Fruit fly (Drosophila melanogaster): ENCODE results near the gene Pen.

Gene Pen

dm6 chr2L:10009800-10010658 lies 46.7 kb upstream of the Pen start (continued):
- peak; percentile 91 for TF ChIP-seq Bdp1 (GFP tag; optimal IDR thresholded peaks at IDR 0.05)
- peak; percentile 91 for TF ChIP-seq ro (GFP tag; IDR thresholded peaks at IDR 0.05)
- TF ChIP-seq Nf-YC (tag; optimal IDR thresholded peaks at IDR 0.05), result peak; percentile 84
- peak; percentile 77 for TF ChIP-seq CG7928 (GFP tag; optimal IDR thresholded peaks at IDR 0.05)
- peak; percentile 92 for TF ChIP-seq CG4328 (GFP tag; optimal IDR thresholded peaks at IDR 0.05)
- peak; percentile 97 for TF ChIP-seq CG7372 (GFP tag; IDR thresholded peaks at IDR 0.05)
- TF ChIP-seq CG14860 (GFP tag; IDR thresholded peaks at IDR 0.05; ENCODE audit: partially characterized antibody), result no peak
- TF ChIP-seq zfh2 (GFP tag; optimal IDR thresholded peaks at IDR 0.05), result peak; percentile 99
- peak; percentile 97 for TF ChIP-seq CG2889 (GFP tag; IDR thresholded peaks at IDR 0.05)
- peak; percentile 98 for TF ChIP-seq CG2199 (GFP tag; IDR thresholded peaks at IDR 0.05)
- TF ChIP-seq CG10274 (GFP tag; optimal IDR thresholded peaks at IDR 0.05), result peak; percentile 90
- TF ChIP-seq CTCF (GFP tag; optimal IDR thresholded peaks at IDR 0.05), result peak; percentile 49
- TF ChIP-seq Asciz (GFP tag; optimal IDR thresholded peaks at IDR 0.05), result peak; percentile 91
- peak; percentile 92 for TF ChIP-seq CG10543 (GFP tag; optimal IDR thresholded peaks at IDR 0.05)
- no peak for TF ChIP-seq prd (optimal IDR thresholded peaks at IDR 0.05)
- peak; percentile 98 for TF ChIP-seq prd (GFP tag; IDR thresholded peaks at IDR 0.05)
- TF ChIP-seq CG13123 (GFP tag; optimal IDR thresholded peaks at IDR 0.05), result peak; percentile 93
- TF ChIP-seq kah (GFP tag; optimal IDR thresholded peaks at IDR 0.05), result peak; percentile 84
- TF ChIP-seq dati (GFP tag; IDR thresholded peaks at IDR 0.05), result peak; percentile 89
- TF ChIP-seq C15 (GFP tag; IDR thresholded peaks at IDR 0.05), result peak; percentile 96
- TF ChIP-seq pb (GFP tag; optimal IDR thresholded peaks at IDR 0.05), result peak; percentile 97
- no peak for TF ChIP-seq BEAF-32 (GFP tag; optimal IDR thresholded peaks at IDR 0.05)
- no peak for TF ChIP-seq nerfin-2 (GFP tag; IDR thresholded peaks at IDR 0.05; ENCODE audit: partially characterized antibody)
- TF ChIP-seq ERR (GFP tag; optimal IDR thresholded peaks at IDR 0.05), result peak; percentile 97
- TF ChIP-seq B-H2 (GFP tag; optimal IDR thresholded peaks at IDR 0.05), result peak; percentile 95
- peak; percentile 90 for TF ChIP-seq Poxn (GFP tag; IDR thresholded peaks at IDR 0.05)
- no peak for TF ChIP-seq sc (optimal IDR thresholded peaks at IDR 0.05)
- peak; percentile 85 for TF ChIP-seq sc (GFP tag; optimal IDR thresholded peaks at IDR 0.05)
- peak; percentile 98 for TF ChIP-seq Dip3 (GFP tag; optimal IDR thresholded peaks at IDR 0.05)
- TF ChIP-seq sisA (GFP tag; IDR thresholded peaks at IDR 0.05), result peak; percentile 97
- TF ChIP-seq dmrt11E (tag; optimal IDR thresholded peaks at IDR 0.05), result peak; percentile 94
- TF ChIP-seq CG9797 (GFP tag; optimal IDR thresholded peaks at IDR 0.05), result peak; percentile 27
- peak; percentile 95 for TF ChIP-seq Mad (GFP tag; optimal IDR thresholded peaks at IDR 0.05)
- peak; percentile 95 for TF ChIP-seq Usf (GFP tag; optimal IDR thresholded peaks at IDR 0.05)
- TF ChIP-seq CG17361 (GFP tag; IDR thresholded peaks at IDR 0.05), result peak; percentile 92
- peak; percentile 84 for TF ChIP-seq Adf1 (GFP tag; IDR thresholded peaks at IDR 0.05)
- peak; percentile 91 for TF ChIP-seq CG12236 (GFP tag; optimal IDR thresholded peaks at IDR 0.05)
- TF ChIP-seq ham (GFP tag; IDR thresholded peaks at IDR 0.05), result peak; percentile 90
- TF ChIP-seq CG12299 (tag; optimal IDR thresholded peaks at IDR 0.05), result peak; percentile 94
- TF ChIP-seq croc (GFP tag; conservative IDR thresholded peaks at IDR 0.05), result peak; percentile 93
- no peak for TF ChIP-seq pita (GFP tag; optimal IDR thresholded peaks at IDR 0.05)
- TF ChIP-seq NC2α (GFP tag; optimal IDR thresholded peaks at IDR 0.05), result peak; percentile 94
- peak; percentile 97 for TF ChIP-seq Fer3 (tag; optimal IDR thresholded peaks at IDR 0.05)
- TF ChIP-seq CG6765 (GFP tag; optimal IDR thresholded peaks at IDR 0.05), result peak; percentile 92
- no peak for TF ChIP-seq HLH4C (GFP tag; IDR thresholded peaks at IDR 0.05; ENCODE audit: partially characterized antibody)
- TF ChIP-seq hbn (GFP tag; IDR thresholded peaks at IDR 0.05; ENCODE audit: partially characterized antibody), result no peak; the same call in 1 of the 2 replicates
- peak; percentile 94 for TF ChIP-seq CG12104 (GFP tag; optimal IDR thresholded peaks at IDR 0.05)
- peak; percentile 96 for TF ChIP-seq B-H1 (GFP tag; IDR thresholded peaks at IDR 0.05)
- TF ChIP-seq jigr1 (GFP tag; IDR thresholded peaks at IDR 0.05), result peak; percentile 89
- no peak for TF ChIP-seq vnd (GFP tag; IDR thresholded peaks at IDR 0.05; ENCODE audit: partially characterized antibody)
